Worm (Caenorhabditis elegans): ENCODE data around the gene tra-3.

Gene tra-3

DNA sequence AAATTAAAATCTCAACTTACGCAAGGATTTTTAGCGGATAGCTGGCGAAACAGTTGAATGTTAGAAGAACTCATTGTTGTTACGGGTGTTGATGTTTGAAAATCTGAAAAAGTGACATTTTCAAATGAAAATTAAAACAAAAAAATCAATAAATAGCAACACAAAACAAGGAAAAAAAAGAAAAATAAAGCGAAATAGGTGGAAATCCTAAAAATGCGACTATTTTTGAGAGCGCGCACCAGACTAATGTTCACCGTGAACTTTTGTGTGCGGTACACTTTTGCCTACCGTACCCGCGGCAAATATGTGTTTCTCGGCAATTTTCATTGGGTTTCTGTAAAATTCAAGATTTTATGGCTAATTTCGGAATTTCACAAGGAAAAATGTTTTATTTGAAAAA is 26.9 kb downstream of the tra-3 start, which contains the start of gene F55B11.6:
Gene F55B11.6 (minus strand): TSS at position 101 of the 400 bp plus-strand sequence.
- TF ChIP-seq syd-9 (tag; optimal IDR thresholded peaks at IDR 0.05) (no peak), hlh-13 (GFP tag; optimal IDR thresholded peaks at IDR 0.05) (no peak), ceh-18 (tag; optimal IDR thresholded peaks at IDR 0.05) (no peak), ceh-48 (tag; optimal IDR thresholded peaks at IDR 0.05) (no peak), F13H6.1 (tag; optimal IDR thresholded peaks at IDR 0.05) (no peak), lim-6 (tag; optimal IDR thresholded peaks at IDR 0.05) (no peak), ahr-1 (tag; optimal IDR thresholded peaks at IDR 0.05) (no peak), rnt-1 (tag; optimal IDR thresholded peaks at IDR 0.05) (no peak), ets-4 (tag; optimal IDR thresholded peaks at IDR 0.05) (no peak)

DNA sequence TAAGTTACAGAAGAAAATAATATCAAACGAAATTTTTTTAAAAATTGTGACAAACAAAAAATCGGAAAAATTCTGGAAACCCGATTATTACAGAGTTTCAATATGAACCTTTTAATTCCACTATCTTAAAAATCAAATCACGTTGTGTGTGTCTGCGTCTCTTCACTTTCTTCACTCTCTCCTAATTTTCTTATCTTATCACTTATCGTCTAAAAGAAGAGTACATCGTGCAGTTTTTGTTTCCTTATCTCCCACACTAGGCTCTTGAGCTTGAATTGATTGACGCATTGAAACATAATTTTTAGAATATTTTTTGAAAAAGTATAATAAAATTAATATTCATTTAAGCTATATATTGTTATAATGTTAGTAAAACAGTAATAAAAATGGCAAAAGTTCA is 29.8 kb downstream of the tra-3 start:
- TF ChIP-seq elt-2 (tag; optimal IDR thresholded peaks at IDR 0.05) (peak; percentile 98), ceh-2 (tag; optimal IDR thresholded peaks at IDR 0.05) (no peak), pqm-1 (tag; optimal IDR thresholded peaks at IDR 0.05) (peak; percentile 25)

DNA sequence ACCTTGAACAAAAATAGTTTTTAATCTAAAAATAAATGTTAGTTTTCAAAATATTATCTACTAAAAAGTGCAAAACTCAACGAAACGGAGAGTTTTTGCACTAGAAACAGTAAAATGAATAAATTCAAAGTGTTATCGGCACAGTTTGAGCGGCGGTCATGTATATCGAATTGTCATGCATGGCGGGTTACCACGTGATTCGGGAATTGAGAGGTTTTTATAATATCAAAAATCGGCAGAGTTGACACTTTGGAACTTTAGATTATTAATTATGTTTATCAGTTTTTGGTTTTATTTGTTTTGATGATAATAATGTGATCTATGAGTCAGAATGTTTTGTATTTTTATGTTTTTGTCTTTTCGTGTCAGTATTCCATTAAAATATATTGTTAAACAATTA is 30.6 kb downstream of the tra-3 start:
- TF ChIP-seq ceh-18 (tag; optimal IDR thresholded peaks at IDR 0.05): no peak
- no peak for TF ChIP-seq fkh-6 (tag; optimal IDR thresholded peaks at IDR 0.05)
- TF ChIP-seq ztf-16 (tag; optimal IDR thresholded peaks at IDR 0.05): no peak
- TF ChIP-seq elt-2 (tag; optimal IDR thresholded peaks at IDR 0.05): peak; percentile 16

DNA sequence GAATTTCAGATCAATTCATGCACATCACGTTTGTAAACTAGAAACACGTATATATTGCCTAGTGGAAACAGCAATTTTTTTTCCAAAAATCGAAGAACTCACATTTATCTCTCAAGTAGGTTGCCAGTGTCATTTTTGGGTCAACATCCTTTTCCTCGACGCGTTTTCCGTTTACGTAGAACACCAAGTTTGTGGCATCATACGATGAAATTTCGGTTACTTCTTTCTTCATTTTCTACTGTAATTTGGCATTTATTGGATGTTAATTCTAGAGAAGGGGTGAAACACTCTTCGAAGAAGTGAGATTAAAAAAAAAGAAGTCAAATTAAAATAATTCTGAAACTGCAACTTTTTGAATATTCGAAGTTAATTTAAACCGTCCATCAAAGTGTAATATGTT is 31.3 kb downstream of the tra-3 start, which contains the start of gene xdh-1:
Gene xdh-1 (minus strand): TSS at position 240 of the 400 bp plus-strand sequence.
- TF ChIP-seq fax-1 (tag; optimal IDR thresholded peaks at IDR 0.05) (no peak), ceh-24 (tag; optimal IDR thresholded peaks at IDR 0.05) (no peak), dmd-4 (tag; optimal IDR thresholded peaks at IDR 0.05; ENCODE audit: borderline replicate concordance) (no peak), T23F11.4 (GFP tag; optimal IDR thresholded peaks at IDR 0.05) (no peak), hlh-6 (tag; optimal IDR thresholded peaks at IDR 0.05) (no peak), syd-9 (tag; optimal IDR thresholded peaks at IDR 0.05) (no peak), che-1 (tag; optimal IDR thresholded peaks at IDR 0.05) (no peak), ceh-48 (tag; optimal IDR thresholded peaks at IDR 0.05) (no peak)

DNA sequence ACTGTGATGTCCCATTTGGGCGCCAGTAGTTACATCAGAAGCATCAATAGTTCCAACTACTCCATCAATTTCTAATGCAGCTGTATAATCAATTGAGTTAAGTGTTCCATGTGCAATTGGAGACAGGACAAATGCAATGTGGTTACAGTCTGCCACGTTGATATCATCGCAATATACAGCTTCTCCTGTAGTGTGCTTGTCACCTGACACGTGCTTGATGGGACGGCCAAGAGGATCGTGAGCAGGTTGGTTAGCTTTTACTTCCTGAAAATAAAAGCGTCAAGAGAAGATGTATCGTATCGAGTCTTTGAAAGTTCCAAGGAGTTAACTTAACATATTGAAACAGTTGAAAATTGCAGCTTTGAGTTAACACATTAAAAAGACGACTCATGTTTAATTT is 35.4 kb downstream of the tra-3 start:
- no peak for TF ChIP-seq pha-2 (tag; optimal IDR thresholded peaks at IDR 0.05)
- no peak for TF ChIP-seq tbx-2 (tag; optimal IDR thresholded peaks at IDR 0.05)
- TF ChIP-seq nhr-11 (tag; optimal IDR thresholded peaks at IDR 0.05): no peak

DNA sequence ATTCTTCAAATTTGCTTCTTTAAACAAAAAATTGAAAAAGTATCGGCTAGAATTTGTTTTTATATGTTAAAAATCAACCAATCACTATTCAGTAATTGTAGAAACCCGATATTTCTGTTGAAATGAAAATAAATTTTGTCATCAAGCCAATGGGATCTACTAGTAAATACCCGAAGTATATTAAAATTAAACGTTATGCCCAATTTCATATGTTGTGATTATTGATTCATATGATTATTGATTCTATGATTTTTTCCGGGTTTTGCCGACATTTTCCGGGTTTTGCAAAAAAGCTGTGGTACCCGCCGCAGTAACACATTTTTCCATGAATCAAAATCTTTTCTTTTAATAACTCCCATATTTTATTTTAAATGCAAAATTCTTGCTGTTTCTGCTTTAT is 48.5 kb downstream of the tra-3 start:
- TF ChIP-seq lim-6 (tag; optimal IDR thresholded peaks at IDR 0.05) (no peak), ets-4 (tag; optimal IDR thresholded peaks at IDR 0.05) (no peak), ceh-48 (tag; optimal IDR thresholded peaks at IDR 0.05) (no peak)

DNA sequence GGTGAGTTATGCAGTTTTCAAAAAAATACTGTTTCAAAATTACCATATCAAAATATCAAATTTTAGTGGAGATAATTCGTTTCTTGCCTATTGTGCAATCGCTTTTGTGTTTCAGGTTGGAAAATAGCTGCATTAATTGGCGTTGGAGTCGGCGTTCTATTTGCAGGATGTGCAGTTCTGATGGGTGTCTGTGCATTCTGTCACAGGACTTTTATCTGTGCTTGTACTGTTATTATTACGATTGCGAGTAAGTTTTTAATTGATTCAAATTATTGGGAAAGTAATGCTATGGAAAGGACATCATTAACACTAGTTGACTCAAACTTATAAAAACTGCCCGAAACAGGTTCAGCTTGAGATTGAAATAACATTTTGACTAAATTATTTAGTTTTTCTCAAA is 49.2 kb downstream of the tra-3 start:
- TF ChIP-seq ets-4 (tag; optimal IDR thresholded peaks at IDR 0.05): no peak
- TF ChIP-seq odd-2 (tag; optimal IDR thresholded peaks at IDR 0.05): no peak
- TF ChIP-seq hlh-8 (tag; optimal IDR thresholded peaks at IDR 0.05): no peak
- no peak for TF ChIP-seq rnt-1 (tag; optimal IDR thresholded peaks at IDR 0.05)
- no peak for TF ChIP-seq ceh-9 (tag; optimal IDR thresholded peaks at IDR 0.05)
- no peak for TF ChIP-seq fkh-6 (tag; optimal IDR thresholded peaks at IDR 0.05)
- TF ChIP-seq ceh-24 (tag; optimal IDR thresholded peaks at IDR 0.05): no peak
- no peak for TF ChIP-seq syd-9 (tag; optimal IDR thresholded peaks at IDR 0.05)
- TF ChIP-seq che-1 (tag; optimal IDR thresholded peaks at IDR 0.05): no peak
- TF ChIP-seq dmd-4 (tag; optimal IDR thresholded peaks at IDR 0.05; ENCODE audit: borderline replicate concordance): no peak
- no peak for TF ChIP-seq madf-2 (tag; optimal IDR thresholded peaks at IDR 0.05)
- TF ChIP-seq npax-4 (tag; optimal IDR thresholded peaks at IDR 0.05): no peak
- TF ChIP-seq ceh-2 (tag; optimal IDR thresholded peaks at IDR 0.05): no peak
- TF ChIP-seq pax-1 (tag; optimal IDR thresholded peaks at IDR 0.05): no peak
- TF ChIP-seq lim-6 (tag; optimal IDR thresholded peaks at IDR 0.05): no peak
- TF ChIP-seq sox-2 (GFP tag; IDR thresholded peaks at IDR 0.05): no peak
- no peak for TF ChIP-seq ceh-22 (tag; optimal IDR thresholded peaks at IDR 0.05)
- no peak for TF ChIP-seq C08G9.2 (tag; optimal IDR thresholded peaks at IDR 0.05)
- no peak for TF ChIP-seq pat-9 (tag; optimal IDR thresholded peaks at IDR 0.05)

Measured in whole organism, late embryonic.